Worm (Caenorhabditis elegans) whole organism, L2 larva: Measurements from ENCODE around the gene smex-1.

Experiments
- lsy-2 ChIP-seq, 2 experiments: fragments of 150-350 bp in 1 of 2; sonication (generic microtip) in 1 of 2; optimal IDR thresholded peaks; 2 replicates each; lab custom pipeline; 2014 to 2017; ENCODE audit warnings: missing biosample characterization in 2 of 2, missing genetic modification characterization in 2 of 2
- zag-1 ChIP-seq: fragments of 150-350 bp; optimal IDR thresholded peaks from 2 replicates; lab custom pipeline; 2014; ENCODE audit warnings: missing biosample characterization, missing genetic modification characterization
- ztf-1 ChIP-seq: fragments of 200-800 bp; sonication (Bioruptor generic); conservative IDR thresholded peaks from 2 replicates; pipeline ENCODE4 v1.3.6; 2022; ENCODE audit warnings: missing genetic modification characterization, missing compliant biosample characterization

The smex-1 gene

DNA sequence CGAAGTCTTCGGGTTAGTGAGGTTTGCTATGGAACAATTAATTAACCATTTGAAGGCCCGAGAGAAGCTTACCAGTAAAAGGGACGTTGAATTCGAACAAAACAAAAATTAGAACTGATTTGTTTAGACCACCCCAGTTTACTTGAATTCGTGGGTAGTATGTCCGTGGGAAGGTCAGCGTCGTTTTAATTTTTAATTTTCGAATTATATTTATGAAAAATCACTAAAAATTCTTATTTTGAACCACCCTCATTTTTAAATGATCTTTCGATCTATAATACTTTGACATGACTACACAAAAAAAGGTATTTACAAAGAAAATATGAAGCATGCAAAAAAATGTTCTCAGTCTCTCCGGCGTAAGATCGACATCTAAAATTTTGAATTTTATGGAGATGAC, 50.3 kb downstream of the smex-1 start, which contains the start of gene C16D9.5:
Gene C16D9.5, minus strand, starts transcription at position 101 of the 400 bp plus-strand sequence.
- TF ChIP-seq zag-1 (tag; lab: Kevin White, UChicago) (no peak), lsy-2 (tag; optimal IDR thresholded peaks at IDR 0.05; lab: Kevin White, UChicago) (no peak), ztf-1 (GFP tag; lab: Robert Waterston, UW) (no peak)
